Worm (Caenorhabditis elegans): ENCODE data around the gene idpb-3.

DNA sequence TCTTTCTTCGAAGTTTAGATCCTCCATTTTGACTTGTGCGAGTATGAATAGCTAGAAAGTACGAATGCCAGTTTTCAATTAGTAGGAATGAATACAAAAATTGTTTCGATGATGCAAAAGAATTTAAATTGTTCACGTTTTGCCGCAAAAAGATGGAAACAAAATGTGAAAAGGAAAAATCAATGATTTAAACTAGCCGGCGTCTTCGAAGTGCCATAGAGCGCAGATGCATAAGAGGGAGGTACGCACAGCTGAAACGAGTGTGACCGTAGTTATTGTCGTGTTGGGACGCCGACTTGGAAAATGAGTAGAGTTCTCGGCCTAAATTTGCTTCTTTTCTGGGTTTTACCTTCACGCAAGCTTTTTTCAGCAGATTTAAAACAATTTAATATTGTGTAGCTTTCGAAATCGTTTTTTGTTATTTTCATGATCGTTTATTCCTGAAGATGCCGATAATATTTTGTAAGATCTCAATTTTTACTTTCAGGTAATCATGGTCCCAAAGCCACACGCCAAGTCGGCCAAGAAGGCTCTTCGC is 46.4 kb downstream of the idpb-3 start, which contains the start of the genes ify-1 and rpl-22:
- peak; percentile 95 for TF ChIP-seq nhr-237 (tag; optimal IDR thresholded peaks at IDR 0.05)
- peak; percentile 72 for TF ChIP-seq elt-3 (tag; optimal IDR thresholded peaks at IDR 0.05)
- TF ChIP-seq nhr-12 (tag; optimal IDR thresholded peaks at IDR 0.05): peak; percentile 39
- peak; percentile 98 for TF ChIP-seq lin-13 (tag; optimal IDR thresholded peaks at IDR 0.05)
- no peak for TF ChIP-seq snpc-4 (tag; optimal IDR thresholded peaks at IDR 0.05)
- TF ChIP-seq sem-2 (GFP tag; optimal IDR thresholded peaks at IDR 0.05): no peak
- no peak for TF ChIP-seq nhr-2 (tag; optimal IDR thresholded peaks at IDR 0.05)
- TF ChIP-seq ztf-11 (tag; optimal IDR thresholded peaks at IDR 0.05): peak; percentile 50
- TF ChIP-seq bed-3 (GFP tag; optimal IDR thresholded peaks at IDR 0.05): no peak
- peak; percentile 51 for TF ChIP-seq elt-1 (tag; optimal IDR thresholded peaks at IDR 0.05; ENCODE audit: borderline replicate concordance, insufficient read depth)
- peak; percentile 99 for TF ChIP-seq lsy-2 (tag; optimal IDR thresholded peaks at IDR 0.05)
- TF ChIP-seq pha-4 (tag; optimal IDR thresholded peaks at IDR 0.05): peak; percentile 97
- TF ChIP-seq nhr-28 (tag; optimal IDR thresholded peaks at IDR 0.05): no peak
- peak; percentile 76 for TF ChIP-seq mls-2 (tag; optimal IDR thresholded peaks at IDR 0.05)

Measured in whole organism, mixed stage, embryonic.